Fruit fly (Drosophila melanogaster): ENCODE measurements around the gene HLH4C.

HLH4C gene

DNA sequence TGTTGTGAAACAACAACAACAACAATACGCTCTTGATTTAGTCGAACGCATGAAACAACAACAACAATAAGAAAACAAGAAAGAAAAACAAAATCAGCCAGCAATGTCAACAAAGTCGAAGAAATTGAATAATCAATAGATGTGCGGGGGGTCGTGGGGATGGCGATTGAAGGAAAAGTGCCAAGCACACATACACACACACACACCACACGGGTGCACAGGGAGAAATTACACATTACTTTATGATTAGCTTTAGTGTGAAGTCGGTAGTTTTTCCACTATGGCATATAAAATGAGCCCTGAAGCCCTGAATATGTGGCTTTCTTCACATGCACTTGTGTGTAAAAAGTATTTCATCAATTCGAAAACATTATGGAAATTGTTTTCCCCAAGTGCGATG is 45.7 kb upstream of the HLH4C start:
- no peak for TF ChIP-seq lbe (GFP tag; optimal IDR thresholded peaks at IDR 0.05)
- TF ChIP-seq dimm (GFP tag; IDR thresholded peaks at IDR 0.05), result no peak
- TF ChIP-seq disco-r (GFP tag; optimal IDR thresholded peaks at IDR 0.05), result no peak
- TF ChIP-seq mam (GFP tag; optimal IDR thresholded peaks at IDR 0.05), result peak; percentile 10
- no peak for TF ChIP-seq fru (optimal IDR thresholded peaks at IDR 0.05)
- no peak for TF ChIP-seq vnd (GFP tag; IDR thresholded peaks at IDR 0.05; ENCODE audit: partially characterized antibody)
- TF ChIP-seq CG34422 (GFP tag; IDR thresholded peaks at IDR 0.05), result 0 out of 3 replicates have a peak, but pooled peaks have one; percentile 24
- TF ChIP-seq Nf-YB (GFP tag; optimal IDR thresholded peaks at IDR 0.05), result no peak
- peak; percentile 64 for TF ChIP-seq Med (GFP tag)
- TF ChIP-seq bsh (GFP tag; optimal IDR thresholded peaks at IDR 0.05), result peak in 1 of 2 experiments; percentile 10
- no peak for TF ChIP-seq CG8290 (GFP tag; optimal IDR thresholded peaks at IDR 0.05)
- TF ChIP-seq CG8290 (tag; optimal IDR thresholded peaks at IDR 0.05), result peak in 1 of 2 experiments; percentile 33
- TF ChIP-seq vvl (GFP tag; IDR thresholded peaks at IDR 0.05), result peak; percentile 22; the same call in 1 of the 2 replicates
- peak; percentile 38; the same call in 1 of the 3 replicates for TF ChIP-seq dysf (GFP tag; IDR thresholded peaks at IDR 0.05)
- no peak for TF ChIP-seq Lim3 (GFP tag; IDR thresholded peaks at IDR 0.05)
- TF ChIP-seq lmd (GFP tag; IDR thresholded peaks at IDR 0.05), result no peak
- TF ChIP-seq CG17328 (GFP tag; IDR thresholded peaks at IDR 0.05), result no peak
- TF ChIP-seq Oaz (GFP tag; IDR thresholded peaks at IDR 0.05), result no peak
- no peak for TF ChIP-seq CG10366 (GFP tag; IDR thresholded peaks at IDR 0.05)
- no peak for TF ChIP-seq salm (tag; optimal IDR thresholded peaks at IDR 0.05)
- no peak for TF ChIP-seq chinmo (GFP tag; IDR thresholded peaks at IDR 0.05; ENCODE audit: partially characterized antibody)
- peak; percentile 18; the same call in 1 of the 2 replicates for TF ChIP-seq CG32532 (GFP tag; IDR thresholded peaks at IDR 0.05)
- no peak for TF ChIP-seq CG13296 (GFP tag; optimal IDR thresholded peaks at IDR 0.05)
- no peak for TF ChIP-seq CG10147 (GFP tag; optimal IDR thresholded peaks at IDR 0.05)
- peak; percentile 5 for TF ChIP-seq CG15514 (GFP tag; optimal IDR thresholded peaks at IDR 0.05)
- no peak for TF ChIP-seq CG16779 (GFP tag; IDR thresholded peaks at IDR 0.05)
- peak; percentile 36 for TF ChIP-seq CG1603 (tag; optimal IDR thresholded peaks at IDR 0.05)
- TF ChIP-seq ranshi (GFP tag; IDR thresholded peaks at IDR 0.05), result no peak
- peak; percentile 38 for TF ChIP-seq row (GFP tag; IDR thresholded peaks at IDR 0.05)
- peak; percentile 32 for TF ChIP-seq lab (GFP tag; optimal IDR thresholded peaks at IDR 0.05)
- TF ChIP-seq Usf (GFP tag; optimal IDR thresholded peaks at IDR 0.05), result no peak
- no peak for TF ChIP-seq Dfd (GFP tag; optimal IDR thresholded peaks at IDR 0.05)
- peak; percentile 4 for TF ChIP-seq lilli (GFP tag; optimal IDR thresholded peaks at IDR 0.05)
- TF ChIP-seq CG11695 (GFP tag; IDR thresholded peaks at IDR 0.05), result 0 out of 3 replicates have a peak, but pooled peaks have one; percentile 23
- TF ChIP-seq NFAT (GFP tag; IDR thresholded peaks at IDR 0.05), result no peak
- TF ChIP-seq fd96Cb (tag; optimal IDR thresholded peaks at IDR 0.05), result no peak
- TF ChIP-seq CG11504 (tag; optimal IDR thresholded peaks at IDR 0.05), result peak; percentile 15
- TF ChIP-seq CG16815 (GFP tag; optimal IDR thresholded peaks at IDR 0.05), result no peak
- TF ChIP-seq CG12769 (tag; optimal IDR thresholded peaks at IDR 0.05), result peak; percentile 21
- TF ChIP-seq ac (GFP tag; optimal IDR thresholded peaks at IDR 0.05), result no peak
- TF ChIP-seq CG18599 (GFP tag; optimal IDR thresholded peaks at IDR 0.05), result peak; percentile 41
- TF ChIP-seq CG34376 (GFP tag; optimal IDR thresholded peaks at IDR 0.05), result no peak
- TF ChIP-seq onecut (GFP tag; IDR thresholded peaks at IDR 0.05), result peak; percentile 76
- TF ChIP-seq eve (GFP tag; optimal IDR thresholded peaks at IDR 0.05), result no peak
- TF ChIP-seq CG2678 (tag; optimal IDR thresholded peaks at IDR 0.05), result peak; percentile 6
- peak; percentile 5 for TF ChIP-seq Sox102F (GFP tag; optimal IDR thresholded peaks at IDR 0.05)
- peak; percentile 12 for TF ChIP-seq grau (tag; optimal IDR thresholded peaks at IDR 0.05)
- no peak for TF ChIP-seq esg (GFP tag; conservative IDR thresholded peaks at IDR 0.05)
- peak; percentile 81 for TF ChIP-seq sens (GFP tag)
- no peak for TF ChIP-seq GATAe (GFP tag; conservative IDR thresholded peaks at IDR 0.05)
- TF ChIP-seq CG2120 (GFP tag; optimal IDR thresholded peaks at IDR 0.05), result peak; percentile 30
- peak; percentile 28 for TF ChIP-seq gem (tag; optimal IDR thresholded peaks at IDR 0.05)

Measured in whole organism, embryonic.